Fruit fly (Drosophila melanogaster): ENCODE measurements around the gene CG43317.

DNA sequence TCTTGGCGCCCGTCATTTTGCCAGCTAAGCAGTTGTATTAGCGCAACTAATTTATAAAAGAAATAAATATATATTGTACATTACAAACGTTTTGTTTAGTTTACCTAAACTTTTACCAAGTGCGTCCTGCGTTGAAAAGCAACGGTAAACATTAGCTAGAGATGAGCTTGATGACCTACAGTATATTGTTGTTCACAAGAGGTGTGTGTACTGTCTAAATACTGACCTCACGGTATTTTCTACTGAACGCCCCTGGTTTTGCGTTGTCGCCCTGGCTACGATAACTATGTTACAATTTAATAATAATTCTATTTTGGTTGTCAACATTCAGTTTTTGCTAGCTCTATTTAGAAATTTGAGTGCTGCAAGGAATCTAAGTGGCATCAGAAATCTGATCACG is 41.8 kb downstream of the CG43317 start, which contains the start of gene Acyp2:
- TF ChIP-seq CG12605 (GFP tag; IDR thresholded peaks at IDR 0.05) (no peak), Snoo (tag; optimal IDR thresholded peaks at IDR 0.05) (no peak), CG15710 (tag; optimal IDR thresholded peaks at IDR 0.05) (no peak)

Measured in whole organism, pupa.